Fruit fly (Drosophila melanogaster) whole organism, prepupa: ENCODE measurements around the gene Dhc62B.

Experiments used
- CG1621 ChIP-seq: fragments of 200-800 bp; sonication (Bioruptor generic); optimal IDR thresholded peaks from 3 replicates; lab custom pipeline; 2018; ENCODE audit warnings: missing biosample characterization, mild to moderate bottlenecking, missing genetic modification characterization
- Gug ChIP-seq: fragments of 200-800 bp; sonication (Bioruptor generic); IDR thresholded peaks from 2 replicates; pipeline ENCODE4 v1.3.6; 2022; ENCODE audit warnings: missing biosample characterization, missing genetic modification characterization
- topi ChIP-seq: fragments of 200-800 bp; sonication (Bioruptor generic); optimal IDR thresholded peaks from 3 replicates; lab custom pipeline; 2016; ENCODE audit warnings: missing biosample characterization, missing genetic modification characterization

dm6 chr3L:1797005-1797404 is 25.4 kb upstream of the Dhc62B start, which contains the start of gene CG12020:
- no peak for TF ChIP-seq CG1621
- TF ChIP-seq topi (GFP tag; lab: Kevin White, UChicago) = no peak
- no peak for TF ChIP-seq Gug (GFP tag; lab: Robert Waterston, UW)
